Fruit fly (Drosophila melanogaster): ENCODE data around the gene hyx.
A peak's percentile ranks its signal among the peaks of the same experiment; 100 is the strongest.

The hyx gene

DNA sequence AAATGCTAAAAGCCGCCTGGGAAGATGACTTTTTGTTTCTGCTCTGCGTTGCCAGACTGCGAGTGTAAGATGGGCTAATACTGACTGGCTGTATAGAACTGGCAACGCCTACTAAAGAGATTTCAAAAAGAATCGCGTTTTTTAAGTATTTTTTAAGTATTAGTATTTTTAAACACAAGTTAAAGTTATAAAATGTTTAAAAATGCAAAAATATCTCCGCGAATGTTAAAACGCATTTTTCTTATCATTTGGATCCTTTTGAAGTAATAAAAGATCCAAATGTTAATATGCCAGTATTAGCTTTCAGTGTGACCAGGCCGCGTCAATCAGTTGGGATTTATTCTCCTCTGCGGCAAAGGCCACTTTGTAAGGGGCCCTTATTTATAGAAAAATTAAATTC lies 32.4 kb upstream of the hyx start, which contains the start of the genes Prosbeta3 and Iru:
TSS of gene Prosbeta3 (minus strand) at position 98 of the 400 bp plus-strand sequence.
TSS of gene Iru (plus strand) at position 328 of the 400 bp plus-strand sequence.
- TF ChIP-seq CG12299 (tag; optimal IDR thresholded peaks at IDR 0.05) (peak; percentile 9), Ets97D (GFP tag; optimal IDR thresholded peaks at IDR 0.05) (peak; percentile 45), nerfin-1 (tag; optimal IDR thresholded peaks at IDR 0.05) (no peak), phol (tag; optimal IDR thresholded peaks at IDR 0.05) (peak; percentile 56), CG2116 (GFP tag; optimal IDR thresholded peaks at IDR 0.05) (peak; percentile 27), gfzf (GFP tag; optimal IDR thresholded peaks at IDR 0.05) (peak; percentile 87), Scr (GFP tag; IDR thresholded peaks at IDR 0.05; ENCODE audit: partially characterized antibody) (0 out of 2 replicates have a peak, but pooled peaks have one; percentile 7), vnd (GFP tag; IDR thresholded peaks at IDR 0.05; ENCODE audit: partially characterized antibody) (no peak), CG3847 (GFP tag; IDR thresholded peaks at IDR 0.05) (peak; percentile 48; the same call in 1 of the 2 replicates), dimm (GFP tag; IDR thresholded peaks at IDR 0.05) (no peak), HmgZ (tag; optimal IDR thresholded peaks at IDR 0.05) (peak; percentile 59), CG13894 (tag; optimal IDR thresholded peaks at IDR 0.05) (peak; percentile 5), CG15601 (tag; optimal IDR thresholded peaks at IDR 0.05) (peak; percentile 17), amos (GFP tag; IDR thresholded peaks at IDR 0.05; ENCODE audit: partially characterized antibody) (peak; percentile 31; the same call in 1 of the 2 replicates), nmo (GFP tag; optimal IDR thresholded peaks at IDR 0.05) (peak; percentile 66), Abd-B (GFP tag; optimal IDR thresholded peaks at IDR 0.05) (peak; percentile 0), trem (tag; optimal IDR thresholded peaks at IDR 0.05) (peak; percentile 78), CG14710 (tag; optimal IDR thresholded peaks at IDR 0.05) (peak; percentile 68), YL-1 (GFP tag; optimal IDR thresholded peaks at IDR 0.05) (peak; percentile 72), CG12659 (GFP tag; optimal IDR thresholded peaks at IDR 0.05) (peak; percentile 81), CG9797 (GFP tag; optimal IDR thresholded peaks at IDR 0.05) (peak; percentile 91), rib (GFP tag; IDR thresholded peaks at IDR 0.05) (no peak), Ets65A (GFP tag) (peak; percentile 45), CG7987 (GFP tag; optimal IDR thresholded peaks at IDR 0.05) (no peak), CG8290 (GFP tag; optimal IDR thresholded peaks at IDR 0.05) (peak; percentile 12), CG8290 (tag; optimal IDR thresholded peaks at IDR 0.05) (no peak), ro (GFP tag; IDR thresholded peaks at IDR 0.05) (no peak), CG12391 (tag; optimal IDR thresholded peaks at IDR 0.05) (peak; percentile 12), Pdp1 (GFP tag; optimal IDR thresholded peaks at IDR 0.05) (peak in 1 of 2 experiments; percentile 45), CG2129 (GFP tag; IDR thresholded peaks at IDR 0.05; ENCODE audit: partially characterized antibody) (no peak), MBD-R2 (GFP tag; IDR thresholded peaks at IDR 0.05) (peak; percentile 75), Myb (GFP tag; optimal IDR thresholded peaks at IDR 0.05) (peak; percentile 51), CG15514 (GFP tag; optimal IDR thresholded peaks at IDR 0.05) (peak; percentile 39), lola (GFP tag; optimal IDR thresholded peaks at IDR 0.05) (no peak), Dp (GFP tag; optimal IDR thresholded peaks at IDR 0.05) (peak; percentile 58), Med (GFP tag) (peak; percentile 83), CG11504 (tag; optimal IDR thresholded peaks at IDR 0.05) (no peak), CG17912 (GFP tag; optimal IDR thresholded peaks at IDR 0.05) (no peak), CG33213 (GFP tag; optimal IDR thresholded peaks at IDR 0.05) (peak; percentile 61), grau (tag; optimal IDR thresholded peaks at IDR 0.05) (peak; percentile 8), Lim3 (GFP tag; IDR thresholded peaks at IDR 0.05) (no peak), kay (GFP tag; optimal IDR thresholded peaks at IDR 0.05) (peak; percentile 10), CG17829 (tag; optimal IDR thresholded peaks at IDR 0.05) (peak; percentile 42), cato (GFP tag; optimal IDR thresholded peaks at IDR 0.05; ENCODE audit: borderline replicate concordance) (no peak), Stat92E (GFP tag; optimal IDR thresholded peaks at IDR 0.05) (peak in 1 of 3 experiments; percentile 13), sens (GFP tag) (peak; percentile 86), dpn (GFP tag; optimal IDR thresholded peaks at IDR 0.05) (peak in 1 of 2 experiments; percentile 1), CG10267 (tag; optimal IDR thresholded peaks at IDR 0.05) (peak; percentile 40), CG15073 (GFP tag; optimal IDR thresholded peaks at IDR 0.05) (no peak)
